Fruit fly (Drosophila melanogaster) S2 (cell line): ENCODE data around the gene FRG1.

Source experiments
- CG8478 ChIP-seq: fragments of >200 bp; optimal IDR thresholded peaks from 2 replicates; lab custom pipeline; 2018
- CTCF ChIP-seq, 2 experiments: fragments of >200 bp; optimal IDR thresholded peaks; 2 replicates each; lab custom pipeline; 2018

- no peak for TF ChIP-seq CTCF (optimal IDR thresholded peaks at IDR 0.05; lab: Kevin White, UChicago)
- TF ChIP-seq CG8478 (lab: Kevin White, UChicago) = no peak
These were observed 1.7 kb downstream of the FRG1 start, which contains the start of gene gogo for dm6 chr3L:20295095-20295494.
